Worm (Caenorhabditis elegans) whole organism, L4 larva: ENCODE results near the gene F42C5.3.
A peak's percentile ranks its signal among the peaks of the same experiment; 100 is the strongest.

Experiments
- F10B5.3 ChIP-seq: sonication (generic microtip); optimal IDR thresholded peaks from 2 replicates; lab custom pipeline; 2016; ENCODE audit warnings: mild to moderate bottlenecking, missing genetic modification characterization, missing compliant biosample characterization
- F49E8.2 ChIP-seq: sonication (generic microtip); optimal IDR thresholded peaks from 2 replicates; lab custom pipeline; 2016; ENCODE audit warnings: missing compliant biosample characterization, mild to moderate bottlenecking, missing genetic modification characterization, borderline replicate concordance
- Y105C5A.15 ChIP-seq: fragments of 200-800 bp; sonication (Bioruptor generic); IDR thresholded peaks from 2 replicates; pipeline ENCODE4 v1.3.6; 2022; ENCODE audit warnings: missing genetic modification characterization, missing compliant biosample characterization
- aha-1 ChIP-seq: fragments of 150-350 bp; peaks from one replicate; lab custom pipeline; 2014; ENCODE audit warnings: missing biosample characterization, missing genetic modification characterization
- ama-1 ChIP-seq: fragments of 150-350 bp; optimal IDR thresholded peaks from 2 replicates; lab custom pipeline; 2014; ENCODE audit warnings: inconsistent platforms, mixed read lengths
- cey-2 ChIP-seq: sonication (generic microtip); optimal IDR thresholded peaks from 3 replicates; lab custom pipeline; 2017; ENCODE audit warnings: missing genetic modification characterization, mild to moderate bottlenecking, missing compliant biosample characterization, antibody characterized with exemption, borderline replicate concordance; ENCODE audit not compliant: insufficient read depth
- daf-16 ChIP-seq, 3 experiments: sonication (generic microtip); optimal IDR thresholded peaks; 2 replicates each; lab custom pipeline; 2016 to 2017; ENCODE audit warnings: missing genetic modification characterization in 3 of 3, missing genetic modification reagents in 3 of 3, mild to moderate bottlenecking in 2 of 3, missing compliant biosample characterization in 2 of 3, missing biosample characterization in 1 of 3, moderate library complexity in 1 of 3
- dmd-6 ChIP-seq: fragments of 200-800 bp; sonication (Bioruptor generic); IDR thresholded peaks from 2 replicates; pipeline ENCODE4 v1.3.6; 2022; ENCODE audit warnings: missing genetic modification reagents, missing genetic modification characterization, missing compliant biosample characterization
- dmd-8 ChIP-seq: fragments of 200-800 bp; sonication (Bioruptor generic); IDR thresholded peaks from 2 replicates; pipeline ENCODE4 v1.3.6; 2022; ENCODE audit warnings: missing genetic modification characterization, missing compliant biosample characterization
- dve-1 ChIP-seq: sonication (generic microtip); optimal IDR thresholded peaks from 2 replicates; lab custom pipeline; 2017; ENCODE audit warnings: antibody characterized with exemption, mild to moderate bottlenecking, missing genetic modification characterization, missing compliant biosample characterization; ENCODE audit not compliant: insufficient read depth
- fkh-10 ChIP-seq: fragments of 150-350 bp; optimal IDR thresholded peaks from 2 replicates; lab custom pipeline; 2014; ENCODE audit warnings: missing biosample characterization, missing genetic modification reagents, missing genetic modification characterization
- hlh-11 ChIP-seq: fragments of 200-800 bp; sonication (Bioruptor generic); optimal IDR thresholded peaks from 2 replicates; lab custom pipeline; 2018; ENCODE audit warnings: mild to moderate bottlenecking, missing genetic modification characterization, missing compliant biosample characterization
- hlh-30 ChIP-seq: sonication (generic microtip); optimal IDR thresholded peaks from 2 replicates; lab custom pipeline; 2017; ENCODE audit warnings: antibody characterized with exemption, mild to moderate bottlenecking, missing genetic modification characterization, missing compliant biosample characterization; ENCODE audit not compliant: insufficient read depth
- lim-7 ChIP-seq: fragments of 200-800 bp; sonication (Bioruptor generic); IDR thresholded peaks from 2 replicates; pipeline ENCODE4 v1.3.6; 2022; ENCODE audit warnings: missing genetic modification characterization, missing compliant biosample characterization
- lin-1 ChIP-seq: fragments of 200-800 bp; sonication (Bioruptor generic); IDR thresholded peaks from 2 replicates; pipeline ENCODE4 v1.3.6; 2022; ENCODE audit warnings: missing genetic modification reagents, missing genetic modification characterization, missing compliant biosample characterization
- lir-3 ChIP-seq: sonication (generic microtip); optimal IDR thresholded peaks from 2 replicates; lab custom pipeline; 2016; ENCODE audit warnings: mild to moderate bottlenecking, missing genetic modification characterization, missing compliant biosample characterization
- mdl-1 ChIP-seq, 2 experiments: fragments of 150-350 bp in 1 of 2; sonication (generic microtip) in 1 of 2; optimal IDR thresholded peaks; 2 replicates each; lab custom pipeline; 2014 to 2017; ENCODE audit warnings: missing biosample characterization in 2 of 2, missing genetic modification characterization in 2 of 2
- mdt-29 ChIP-seq: fragments of 200-800 bp; sonication (Bioruptor generic); IDR thresholded peaks from 2 replicates; pipeline ENCODE4 v1.3.6; 2022; ENCODE audit warnings: missing genetic modification reagents, missing genetic modification characterization, missing compliant biosample characterization
- mes-2 ChIP-seq: sonication (generic microtip); optimal IDR thresholded peaks from 2 replicates; lab custom pipeline; 2016; ENCODE audit warnings: missing genotype, mild to moderate bottlenecking, missing genetic modification characterization, missing compliant biosample characterization; ENCODE audit not compliant: poor library complexity, severe bottlenecking
- mxl-2 ChIP-seq: fragments of 200-800 bp; sonication (Bioruptor generic); conservative IDR thresholded peaks from 2 replicates; pipeline ENCODE4 v1.3.6; 2022; ENCODE audit warnings: missing genetic modification reagents, missing genetic modification characterization, missing compliant biosample characterization
- nhr-11 ChIP-seq: fragments of 150-350 bp; optimal IDR thresholded peaks from 2 replicates; lab custom pipeline; 2014; ENCODE audit warnings: missing biosample characterization, missing genetic modification characterization
- nhr-111 ChIP-seq: fragments of 200-800 bp; sonication (Bioruptor generic); optimal IDR thresholded peaks from 2 replicates; lab custom pipeline; 2018; ENCODE audit warnings: mild to moderate bottlenecking, missing genetic modification characterization, missing compliant biosample characterization
- nhr-237 ChIP-seq: sonication (generic microtip); optimal IDR thresholded peaks from 2 replicates; lab custom pipeline; 2017; ENCODE audit warnings: missing biosample characterization, missing genetic modification characterization
- nhr-28 ChIP-seq: fragments of 150-350 bp; optimal IDR thresholded peaks from 2 replicates; lab custom pipeline; 2014; ENCODE audit warnings: missing biosample characterization, missing genetic modification characterization
- nhr-41 ChIP-seq: fragments of 200-800 bp; sonication (Bioruptor generic); IDR thresholded peaks from 2 replicates; pipeline ENCODE4 v1.3.6; 2022; ENCODE audit warnings: missing genetic modification reagents, missing genetic modification characterization, missing compliant biosample characterization
- nhr-6 ChIP-seq: fragments of 150-350 bp; optimal IDR thresholded peaks from 2 replicates; lab custom pipeline; 2014; ENCODE audit warnings: missing biosample characterization, missing genetic modification characterization
- nhr-77 ChIP-seq: fragments of 150-350 bp; optimal IDR thresholded peaks from 2 replicates; lab custom pipeline; 2014; ENCODE audit warnings: missing biosample characterization, missing genetic modification characterization
- php-3 ChIP-seq: fragments of 200-800 bp; sonication (Bioruptor generic); IDR thresholded peaks from 2 replicates; pipeline ENCODE4 v1.3.6; 2022; ENCODE audit warnings: missing genetic modification reagents, missing genetic modification characterization, missing compliant biosample characterization
- pqm-1 ChIP-seq: sonication (generic microtip); optimal IDR thresholded peaks from 2 replicates; lab custom pipeline; 2017; ENCODE audit warnings: missing biosample characterization, missing genetic modification characterization
- tag-97 ChIP-seq: fragments of 200-800 bp; sonication (Bioruptor generic); IDR thresholded peaks from 2 replicates; pipeline ENCODE4 v1.3.6; 2022; ENCODE audit warnings: missing genetic modification characterization, missing compliant biosample characterization
- zag-1 ChIP-seq: fragments of 150-350 bp; optimal IDR thresholded peaks from 2 replicates; lab custom pipeline; 2014; ENCODE audit warnings: missing biosample characterization, missing genetic modification characterization
- ztf-7 ChIP-seq: fragments of 150-350 bp; optimal IDR thresholded peaks from 2 replicates; lab custom pipeline; 2014; ENCODE audit warnings: missing biosample characterization, missing genetic modification characterization

F42C5.3 gene

DNA sequence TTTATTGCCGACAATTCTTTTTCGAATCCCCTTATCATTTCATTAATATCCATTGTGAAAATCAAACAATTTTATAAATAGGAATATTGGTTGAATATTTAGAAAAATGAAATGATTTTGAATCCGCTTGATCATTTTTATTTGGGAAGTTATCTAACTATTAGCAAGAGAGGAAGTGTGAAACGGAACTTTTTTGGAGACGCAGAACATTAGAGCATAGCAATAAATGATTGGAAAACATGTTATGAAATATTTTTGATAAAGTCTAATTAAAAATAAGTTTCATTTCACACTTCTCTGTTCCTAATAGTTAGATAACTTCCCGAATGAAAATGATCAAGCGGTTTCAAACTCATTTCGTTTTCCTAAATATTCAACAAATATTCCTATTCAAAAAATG lies at the start of gene F42C5.3:
Gene F42C5.3 (minus strand): TSS at position 101 of the 400 bp plus-strand sequence.
- TF ChIP-seq nhr-237: no peak
- TF ChIP-seq Y105C5A.15: no peak
- no peak for TF ChIP-seq zag-1 (tag; lab: Kevin White, UChicago)
- TF ChIP-seq mes-2 (tag; lab: Kevin White, UChicago): no peak
- no peak for TF ChIP-seq mdl-1 (tag; optimal IDR thresholded peaks at IDR 0.05; lab: Kevin White, UChicago)
- TF ChIP-seq lim-7 (GFP tag; lab: Robert Waterston, UW): no peak
- TF ChIP-seq lir-3: no peak
- no peak for TF ChIP-seq dve-1 (tag; lab: Kevin White, UChicago)
- TF ChIP-seq F10B5.3: no peak
- TF ChIP-seq nhr-28 (tag; lab: Kevin White, UChicago): no peak
- TF ChIP-seq mdt-29 (GFP tag; lab: Robert Waterston, UW): no peak
- TF ChIP-seq fkh-10 (GFP tag; lab: Kevin White, UChicago): no peak
- TF ChIP-seq nhr-111: no peak
- no peak for TF ChIP-seq F49E8.2 (tag; lab: Kevin White, UChicago)
- no peak for TF ChIP-seq hlh-11
- TF ChIP-seq mxl-2 (GFP tag; lab: Robert Waterston, UW): no peak
- TF ChIP-seq aha-1 (tag; lab: Kevin White, UChicago): no peak

ce11 chrIV:7332695-7333094 lies 45.3 kb upstream of the F42C5.3 start, which contains the start of gene ocr-4:
ocr-4 (minus strand) TSS chrIV:7332795.
- TF ChIP-seq aha-1 (tag; lab: Kevin White, UChicago): no peak
- TF ChIP-seq ama-1 (lab: Kevin White, UChicago): no peak

DNA sequence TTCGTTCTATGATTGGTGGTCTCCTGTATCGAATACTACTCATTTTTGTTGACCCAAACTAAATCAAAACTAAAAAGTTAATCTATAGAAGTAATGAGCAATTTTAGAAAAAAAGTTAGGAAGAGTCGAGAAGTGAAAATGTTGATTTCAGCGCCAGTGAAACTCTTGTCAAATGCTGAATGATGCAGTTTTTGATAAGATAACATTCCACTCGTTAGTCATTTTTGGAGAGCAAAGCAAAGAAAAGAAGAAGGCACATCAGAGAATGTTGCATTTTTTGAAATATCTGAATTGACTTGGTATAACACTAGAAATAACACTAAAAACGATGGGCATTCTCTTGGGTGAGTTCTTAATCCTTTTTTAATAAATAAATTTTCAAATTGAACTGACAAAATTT lies 41.5 kb upstream of the F42C5.3 start, which contains the start of gene sqst-2:
Gene sqst-2 (minus strand): TSS at position 58 of the 400 bp plus-strand sequence.
- peak; percentile 6; the same call in 1 of the 2 replicates for TF ChIP-seq dmd-6
- TF ChIP-seq dmd-8 (GFP tag; lab: Robert Waterston, UW): no peak
- TF ChIP-seq dve-1 (tag; lab: Kevin White, UChicago): no peak
- no peak for TF ChIP-seq ztf-7 (tag; lab: Kevin White, UChicago)
- no peak for TF ChIP-seq mxl-2 (GFP tag; lab: Robert Waterston, UW)
- TF ChIP-seq php-3 (GFP tag; lab: Robert Waterston, UW): no peak
- no peak for TF ChIP-seq nhr-237
- no peak for TF ChIP-seq hlh-11
- peak; percentile 80 for TF ChIP-seq pqm-1
- no peak for TF ChIP-seq tag-97 (GFP tag; lab: Robert Waterston, UW)
- TF ChIP-seq nhr-11 (tag; lab: Kevin White, UChicago): no peak
- TF ChIP-seq nhr-41 (GFP tag; lab: Robert Waterston, UW): no peak
- no peak for TF ChIP-seq cey-2 (tag; lab: Kevin White, UChicago)
- peak; percentile 33 for TF ChIP-seq nhr-28 (tag; lab: Kevin White, UChicago)
- TF ChIP-seq, all 104 proteins: peak for 3

DNA sequence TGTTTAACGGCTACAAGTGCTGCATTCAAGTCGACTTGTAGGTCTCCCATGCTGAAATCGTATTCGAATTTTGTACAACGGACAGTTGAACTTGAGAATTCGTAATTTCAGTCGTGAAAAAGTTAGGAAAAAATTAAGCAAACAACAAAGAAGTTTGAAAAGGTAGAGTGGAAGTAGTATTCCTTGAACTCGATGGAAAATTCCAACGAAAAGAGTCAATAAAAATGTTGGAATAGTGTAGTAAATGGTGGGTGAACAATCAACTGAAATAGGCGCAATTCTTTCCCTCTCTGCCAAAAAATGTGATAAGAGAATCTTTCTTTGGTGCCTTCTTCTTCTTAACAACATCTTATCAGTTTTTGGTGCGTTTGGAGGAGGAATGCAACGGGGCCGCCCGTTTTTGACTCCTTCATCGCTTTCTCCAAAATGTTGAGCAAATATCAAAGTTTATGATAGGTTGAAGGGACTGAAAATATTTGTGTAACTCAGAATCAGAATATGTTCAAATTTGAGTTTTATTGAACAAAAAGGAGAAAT lies 39.3 kb upstream of the F42C5.3 start, which contains the start of gene ifo-1:
Gene ifo-1 (minus strand): TSS at position 51 of the 537 bp plus-strand sequence.
- TF ChIP-seq lin-1 (GFP tag; lab: Robert Waterston, UW): peak; percentile 11; the same call in 1 of the 2 replicates
- TF ChIP-seq nhr-77 (tag; lab: Kevin White, UChicago): peak; percentile 31
- peak; percentile 67 for TF ChIP-seq hlh-11
- no peak for TF ChIP-seq hlh-30 (tag; lab: Kevin White, UChicago)
- peak; percentile 79 for TF ChIP-seq dmd-6
- peak; percentile 35 for TF ChIP-seq nhr-6
- TF ChIP-seq nhr-28 (tag; lab: Kevin White, UChicago): peak; percentile 81
- TF ChIP-seq pqm-1: peak; percentile 99
- no peak for TF ChIP-seq daf-16 (GFP tag; optimal IDR thresholded peaks at IDR 0.05; lab: Kevin White, UChicago)
- peak; percentile 55 for TF ChIP-seq daf-16 (tag; optimal IDR thresholded peaks at IDR 0.05; lab: Kevin White, UChicago)
- TF ChIP-seq Y105C5A.15: no peak
